Fruit fly (Drosophila melanogaster): ENCODE results near the gene CG8916.

Gene CG8916

dm6 chrX:15886411-15887246, 35.1 kb upstream of the CG8916 start (continued):
- no peak for TF ChIP-seq HLH54F (GFP tag; optimal IDR thresholded peaks at IDR 0.05)
- no peak for TF ChIP-seq Poxn (GFP tag; IDR thresholded peaks at IDR 0.05)
- TF ChIP-seq CG14441 (GFP tag; IDR thresholded peaks at IDR 0.05): no peak
- no peak; the same call in 1 of the 2 replicates for TF ChIP-seq CG13287 (GFP tag; IDR thresholded peaks at IDR 0.05; ENCODE audit: partially characterized antibody)
- TF ChIP-seq lola (GFP tag; optimal IDR thresholded peaks at IDR 0.05): no peak
- TF ChIP-seq az2 (GFP tag; optimal IDR thresholded peaks at IDR 0.05): no peak
- no peak for TF ChIP-seq Gsc (GFP tag; IDR thresholded peaks at IDR 0.05)
- no peak for TF ChIP-seq unpg (GFP tag; optimal IDR thresholded peaks at IDR 0.05)
- TF ChIP-seq CG6813 (GFP tag; optimal IDR thresholded peaks at IDR 0.05): no peak
- TF ChIP-seq shn (GFP tag; optimal IDR thresholded peaks at IDR 0.05): no peak
- no peak for TF ChIP-seq toy (GFP tag; IDR thresholded peaks at IDR 0.05)
- TF ChIP-seq ash1 (GFP tag; optimal IDR thresholded peaks at IDR 0.05): no peak
- no peak for TF ChIP-seq CG17802 (tag; optimal IDR thresholded peaks at IDR 0.05)
- TF ChIP-seq HHEX (GFP tag; optimal IDR thresholded peaks at IDR 0.05): no peak
- no peak for TF ChIP-seq H2.0 (GFP tag; IDR thresholded peaks at IDR 0.05)
- no peak for TF ChIP-seq twi (tag; optimal IDR thresholded peaks at IDR 0.05)
- peak; percentile 88 for TF ChIP-seq Deaf1 (tag; optimal IDR thresholded peaks at IDR 0.05)
- no peak for TF ChIP-seq sug (tag; optimal IDR thresholded peaks at IDR 0.05)
- TF ChIP-seq HLH4C (GFP tag; IDR thresholded peaks at IDR 0.05; ENCODE audit: partially characterized antibody): no peak
- no peak for TF ChIP-seq ase (GFP tag; IDR thresholded peaks at IDR 0.05)
- no peak for TF ChIP-seq BtbVII (GFP tag; optimal IDR thresholded peaks at IDR 0.05)
- TF ChIP-seq btn (GFP tag; optimal IDR thresholded peaks at IDR 0.05): no peak
- TF ChIP-seq Ptx1 (GFP tag; IDR thresholded peaks at IDR 0.05): no peak
- no peak for TF ChIP-seq Atf6 (GFP tag; IDR thresholded peaks at IDR 0.05)
- no peak for TF ChIP-seq Scr (GFP tag; IDR thresholded peaks at IDR 0.05; ENCODE audit: partially characterized antibody)
- no peak for TF ChIP-seq CG12104 (GFP tag; optimal IDR thresholded peaks at IDR 0.05)
- TF ChIP-seq hkb (optimal IDR thresholded peaks at IDR 0.05): no peak
- TF ChIP-seq hkb (GFP tag; IDR thresholded peaks at IDR 0.05): no peak
- no peak for TF ChIP-seq sd (tag; optimal IDR thresholded peaks at IDR 0.05)

- TF ChIP-seq NC2β (GFP tag; optimal IDR thresholded peaks at IDR 0.05) (peak; percentile 8), Med (GFP tag) (peak; percentile 83), ato (GFP tag; IDR thresholded peaks at IDR 0.05; ENCODE audit: partially characterized antibody) (peak; percentile 81), pzg (GFP tag; optimal IDR thresholded peaks at IDR 0.05) (peak; percentile 84), hbn (GFP tag; IDR thresholded peaks at IDR 0.05; ENCODE audit: partially characterized antibody) (peak; percentile 46), Hr78 (GFP tag; optimal IDR thresholded peaks at IDR 0.05) (peak in 1 of 2 experiments; percentile 66), nmo (GFP tag; optimal IDR thresholded peaks at IDR 0.05) (peak; percentile 39), Myb (GFP tag; optimal IDR thresholded peaks at IDR 0.05) (peak; percentile 42), CG1024 (GFP tag; IDR thresholded peaks at IDR 0.05) (peak; percentile 84), HmgD (GFP tag; optimal IDR thresholded peaks at IDR 0.05) (peak; percentile 10), tna (GFP tag; IDR thresholded peaks at IDR 0.05; ENCODE audit: partially characterized antibody) (peak; percentile 56; the same call in 1 of the 2 replicates), HLH4C (GFP tag; IDR thresholded peaks at IDR 0.05; ENCODE audit: partially characterized antibody) (peak; percentile 74), crol (GFP tag; IDR thresholded peaks at IDR 0.05) (no peak), CG13287 (GFP tag; IDR thresholded peaks at IDR 0.05; ENCODE audit: partially characterized antibody) (peak; percentile 54), mld (GFP tag; IDR thresholded peaks at IDR 0.05; ENCODE audit: partially characterized antibody) (0 out of 3 replicates have a peak, but pooled peaks have one; percentile 37), CHES-1-like (GFP tag; optimal IDR thresholded peaks at IDR 0.05) (peak; percentile 1), PHDP (tag; optimal IDR thresholded peaks at IDR 0.05) (no peak), vnd (GFP tag; IDR thresholded peaks at IDR 0.05; ENCODE audit: partially characterized antibody) (peak; percentile 63), Ets97D (GFP tag; optimal IDR thresholded peaks at IDR 0.05) (peak; percentile 32), HLH3B (GFP tag; IDR thresholded peaks at IDR 0.05) (no peak), CG30020 (tag; optimal IDR thresholded peaks at IDR 0.05) (peak; percentile 97), ssp (GFP tag; IDR thresholded peaks at IDR 0.05) (peak; percentile 95)
Observed at dm6 chrX:15887247-15887616, 34.5 kb upstream of the CG8916 start, which contains the start of gene tay. Gene tay (minus strand): TSS chrX:15887311.

Data from whole organism, embryonic.